Worm (Caenorhabditis elegans) whole organism, late embryonic: Measurements from ENCODE around the gene dsc-1.

ENCODE experiments used
- C08G9.2 ChIP-seq: sonication (generic microtip); optimal IDR thresholded peaks from 2 replicates; lab custom pipeline; 2016; ENCODE audit warnings: mild to moderate bottlenecking, missing genetic modification characterization, moderate library complexity, missing compliant biosample characterization
- C38D4.7 ChIP-seq: fragments of 200-800 bp; sonication (Bioruptor generic); optimal IDR thresholded peaks from 2 replicates; lab custom pipeline; 2018; ENCODE audit warnings: mild to moderate bottlenecking, missing genetic modification characterization, moderate library complexity, missing compliant biosample characterization
- ceh-24 ChIP-seq: sonication (generic microtip); optimal IDR thresholded peaks from 2 replicates; lab custom pipeline; 2016; ENCODE audit warnings: mild to moderate bottlenecking, missing genetic modification characterization, missing compliant biosample characterization
- ceh-30 ChIP-seq: fragments of 150-350 bp; optimal IDR thresholded peaks from 2 replicates; lab custom pipeline; 2014; ENCODE audit warnings: missing biosample characterization, missing genetic modification characterization
- ets-4 ChIP-seq: sonication (generic microtip); optimal IDR thresholded peaks from 2 replicates; lab custom pipeline; 2016; ENCODE audit warnings: missing genetic modification characterization, missing compliant biosample characterization
- fkh-10 ChIP-seq: fragments of 150-350 bp; optimal IDR thresholded peaks from 2 replicates; lab custom pipeline; 2014; ENCODE audit warnings: missing biosample characterization, missing genetic modification reagents, missing genetic modification characterization
- hlh-8 ChIP-seq: sonication (generic microtip); optimal IDR thresholded peaks from 2 replicates; lab custom pipeline; 2016; ENCODE audit warnings: missing genotype, missing genetic modification characterization, missing compliant biosample characterization
- lin-11 ChIP-seq: fragments of 200-800 bp; sonication (Bioruptor generic); optimal IDR thresholded peaks from 2 replicates; lab custom pipeline; 2018; ENCODE audit warnings: mild to moderate bottlenecking, missing genetic modification characterization, missing compliant biosample characterization
- nfya-1 ChIP-seq: sonication (generic microtip); optimal IDR thresholded peaks from 2 replicates; lab custom pipeline; 2017; ENCODE audit warnings: missing genetic modification characterization, mild to moderate bottlenecking, missing compliant biosample characterization, antibody characterized with exemption, moderate library complexity
- nhr-232 ChIP-seq: sonication (generic microtip); optimal IDR thresholded peaks from 2 replicates; lab custom pipeline; 2016; ENCODE audit warnings: missing genetic modification characterization, missing compliant biosample characterization
- unc-42 ChIP-seq: sonication (generic microtip); optimal IDR thresholded peaks from 2 replicates; lab custom pipeline; 2016; ENCODE audit warnings: missing genotype, missing genetic modification characterization, missing compliant biosample characterization
- unc-86 ChIP-seq: sonication (generic microtip); optimal IDR thresholded peaks from 2 replicates; lab custom pipeline; 2016; ENCODE audit warnings: missing genetic modification characterization, missing compliant biosample characterization

DNA sequence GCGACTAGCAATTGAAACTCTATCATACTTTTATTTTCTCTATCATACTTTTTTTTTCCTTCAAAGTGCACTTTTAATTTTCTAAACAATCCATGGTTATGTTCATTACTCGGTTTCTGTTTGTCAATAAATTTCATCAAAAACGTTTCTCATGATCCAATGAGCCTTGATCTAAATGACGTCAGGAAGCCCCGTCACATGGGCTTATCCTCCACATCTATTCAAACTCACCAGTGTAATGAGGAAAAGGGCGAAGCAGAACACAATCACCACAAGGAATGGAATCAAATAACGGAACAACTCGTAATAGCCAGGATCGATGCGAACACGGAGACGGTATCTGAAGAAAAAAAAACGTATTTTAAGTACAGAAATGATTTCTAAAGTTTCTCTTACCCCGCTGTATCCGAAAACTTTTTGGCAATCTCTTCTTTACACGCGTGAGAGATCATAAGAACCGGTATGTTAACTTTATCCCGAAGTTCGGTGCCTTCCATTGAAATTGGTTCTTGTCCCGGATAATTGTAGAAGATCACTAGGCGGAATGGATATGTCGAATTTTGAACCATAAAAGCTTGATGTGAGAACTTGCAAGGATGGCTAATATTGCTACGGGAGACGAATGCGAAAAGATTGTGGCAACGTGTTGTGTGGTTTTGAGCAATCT, 4.5 kb upstream of the dsc-1 start:
- TF ChIP-seq fkh-10 (GFP tag; lab: Kevin White, UChicago) (no peak), ets-4 (tag; lab: Kevin White, UChicago) (no peak), unc-42 (tag; lab: Kevin White, UChicago) (no peak), C08G9.2 (tag; lab: Kevin White, UChicago) (no peak), nfya-1 (no peak), ceh-24 (no peak), lin-11 (no peak), ceh-30 (tag; lab: Kevin White, UChicago) (no peak), nhr-232 (tag; lab: Kevin White, UChicago) (no peak), C38D4.7 (GFP tag; lab: Kevin White, UChicago) (no peak), hlh-8 (no peak), unc-86 (tag; lab: Kevin White, UChicago) (no peak)
